In the genomic region with DNA sequence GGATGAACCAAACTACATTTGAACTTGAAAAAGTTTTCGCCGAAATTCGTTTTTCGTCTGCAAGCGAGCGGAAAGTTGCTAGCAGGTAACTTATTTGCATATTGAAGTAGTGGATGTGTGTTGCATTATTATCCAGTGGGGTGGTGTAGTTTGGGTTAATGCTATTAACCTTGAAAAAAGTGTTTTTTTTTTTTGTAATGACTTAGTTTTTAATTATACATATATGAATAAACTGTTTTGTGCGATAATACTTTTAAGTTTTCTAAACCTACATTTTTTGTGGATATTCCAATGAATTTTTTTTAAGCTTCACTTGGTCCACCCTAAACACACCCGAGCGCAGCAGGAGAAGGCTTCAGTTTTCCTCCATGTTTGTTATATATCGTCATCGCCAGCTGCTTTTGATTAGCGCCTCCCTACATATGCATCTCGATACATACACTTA, we compare ENCODE assay signal across 5 fruit fly cellular contexts.
TF ChIP-seq lines count a peak whose summit lies in the region.

No protein-coding gene starts in this region.

- no peak for TF ChIP-seq CTCF in whole organism, embryonic (GFP tag; optimal IDR thresholded peaks at IDR 0.05; lab: Kevin White, UChicago)

TF ChIP-seq in whole organism, adult, 20 proteins besides CTCF, POLR2A, EP300 and RAD21:
- peak; percentile 43 for TF ChIP-seq Hr96 (GFP tag; optimal IDR thresholded peaks at IDR 0.05; lab: Kevin White, UChicago)
- TF ChIP-seq toe (GFP tag; optimal IDR thresholded peaks at IDR 0.05; lab: Kevin White, UChicago) = no peak
- peak; percentile 24 for TF ChIP-seq CG12768 (GFP tag; optimal IDR thresholded peaks at IDR 0.05; lab: Kevin White, UChicago)
- TF ChIP-seq Crg-1 (GFP tag; optimal IDR thresholded peaks at IDR 0.05; lab: Kevin White, UChicago) = no peak
- peak; percentile 60 for TF ChIP-seq CG7101 (tag; optimal IDR thresholded peaks at IDR 0.05; lab: Kevin White, UChicago)
- no peak for TF ChIP-seq Clk (GFP tag; optimal IDR thresholded peaks at IDR 0.05; lab: Kevin White, UChicago)
- peak; percentile 83 for TF ChIP-seq bab1 (GFP tag; optimal IDR thresholded peaks at IDR 0.05; lab: Kevin White, UChicago)
- no peak for TF ChIP-seq cnc (optimal IDR thresholded peaks at IDR 0.05; lab: Kevin White, UChicago)
- TF ChIP-seq CG1620 (GFP tag; optimal IDR thresholded peaks at IDR 0.05; lab: Kevin White, UChicago) = peak; percentile 27
- TF ChIP-seq tj (GFP tag; optimal IDR thresholded peaks at IDR 0.05; lab: Kevin White, UChicago) = no peak
- TF ChIP-seq CG11617 (GFP tag; optimal IDR thresholded peaks at IDR 0.05; lab: Kevin White, UChicago) = peak; percentile 53
- peak; percentile 34 for TF ChIP-seq CG14711 (tag; optimal IDR thresholded peaks at IDR 0.05; lab: Kevin White, UChicago)
- TF ChIP-seq CG5204 (GFP tag; optimal IDR thresholded peaks at IDR 0.05; lab: Kevin White, UChicago) = peak; percentile 46
- no peak for TF ChIP-seq cic (GFP tag; optimal IDR thresholded peaks at IDR 0.05; lab: Kevin White, UChicago)
- TF ChIP-seq CG33017 (tag; optimal IDR thresholded peaks at IDR 0.05; lab: Kevin White, UChicago) = no peak
- no peak for TF ChIP-seq Mnt (GFP tag; optimal IDR thresholded peaks at IDR 0.05; lab: Kevin White, UChicago)
- peak; percentile 33 for TF ChIP-seq CG7045 (GFP tag; optimal IDR thresholded peaks at IDR 0.05; lab: Kevin White, UChicago)

TF ChIP-seq in whole organism, embryonic, 481 proteins besides CTCF, POLR2A, EP300 and RAD21 (continues in another document):
- no peak for TF ChIP-seq CG12942 (GFP tag; optimal IDR thresholded peaks at IDR 0.05; lab: Kevin White, UChicago)
- TF ChIP-seq onecut (GFP tag; IDR thresholded peaks at IDR 0.05; lab: Robert Waterston, UW) = 0 out of 2 replicates have a peak, but pooled peaks have one; percentile 14
- TF ChIP-seq az2 (GFP tag; optimal IDR thresholded peaks at IDR 0.05; lab: Kevin White, UChicago) = peak; percentile 39
- TF ChIP-seq CG1529 (GFP tag; optimal IDR thresholded peaks at IDR 0.05; lab: Kevin White, UChicago) = peak; percentile 44
- peak; percentile 37 for TF ChIP-seq CG15269 (tag; optimal IDR thresholded peaks at IDR 0.05; lab: Kevin White, UChicago)
- peak; percentile 53 for TF ChIP-seq lbe (GFP tag; optimal IDR thresholded peaks at IDR 0.05; lab: Kevin White, UChicago)
- no peak for TF ChIP-seq CG13894 (tag; optimal IDR thresholded peaks at IDR 0.05; lab: Kevin White, UChicago)
- TF ChIP-seq seq (GFP tag; IDR thresholded peaks at IDR 0.05; lab: Robert Waterston, UW) = no peak
- no peak for TF ChIP-seq hb (GFP tag; IDR thresholded peaks at IDR 0.05; lab: Robert Waterston, UW; ENCODE audit: partially characterized antibody)
- TF ChIP-seq cato (GFP tag; optimal IDR thresholded peaks at IDR 0.05; lab: Kevin White, UChicago; ENCODE audit: borderline replicate concordance) = peak; percentile 0
- no peak; the same call in 1 of the 2 replicates for TF ChIP-seq vvl (GFP tag; IDR thresholded peaks at IDR 0.05; lab: Robert Waterston, UW)
- peak; percentile 30 for TF ChIP-seq CG33557 (GFP tag; optimal IDR thresholded peaks at IDR 0.05; lab: Kevin White, UChicago)
- no peak for TF ChIP-seq hkb (optimal IDR thresholded peaks at IDR 0.05; lab: Kevin White, UChicago)
- peak; percentile 54 for TF ChIP-seq hkb (GFP tag; IDR thresholded peaks at IDR 0.05; lab: Robert Waterston, UW)
- TF ChIP-seq so (GFP tag; IDR thresholded peaks at IDR 0.05; lab: Robert Waterston, UW) = no peak
- TF ChIP-seq Dref (GFP tag; IDR thresholded peaks at IDR 0.05; lab: Robert Waterston, UW) = no peak
- TF ChIP-seq tll (GFP tag; optimal IDR thresholded peaks at IDR 0.05; lab: Kevin White, UChicago) = no peak

TF ChIP-seq in whole organism, prepupa, 60 proteins besides CTCF, POLR2A, EP300 and RAD21 (continues in another document):
- TF ChIP-seq CG8119 (GFP tag; IDR thresholded peaks at IDR 0.05; lab: Robert Waterston, UW) = peak; percentile 94
- peak; percentile 85 for TF ChIP-seq Ets21C (GFP tag; optimal IDR thresholded peaks at IDR 0.05; lab: Kevin White, UChicago)
- peak; percentile 93 for TF ChIP-seq acj6 (GFP tag; optimal IDR thresholded peaks at IDR 0.05; lab: Kevin White, UChicago)
- TF ChIP-seq CG6276 (GFP tag; optimal IDR thresholded peaks at IDR 0.05; lab: Kevin White, UChicago) = peak; percentile 89
- peak; percentile 57 for TF ChIP-seq CG11294 (GFP tag; IDR thresholded peaks at IDR 0.05; lab: Robert Waterston, UW)
- TF ChIP-seq vri (GFP tag; optimal IDR thresholded peaks at IDR 0.05; lab: Kevin White, UChicago) = peak; percentile 85
- TF ChIP-seq fd59A (GFP tag; optimal IDR thresholded peaks at IDR 0.05; lab: Kevin White, UChicago) = peak; percentile 80
- TF ChIP-seq lz (GFP tag; optimal IDR thresholded peaks at IDR 0.05; lab: Kevin White, UChicago) = peak; percentile 94
- peak; percentile 95 for TF ChIP-seq topi (GFP tag; optimal IDR thresholded peaks at IDR 0.05; lab: Kevin White, UChicago)
- TF ChIP-seq Lpt (GFP tag; optimal IDR thresholded peaks at IDR 0.05; lab: Kevin White, UChicago) = peak; percentile 90
- TF ChIP-seq CG34406 (GFP tag; optimal IDR thresholded peaks at IDR 0.05; lab: Kevin White, UChicago) = peak; percentile 92
- TF ChIP-seq net (GFP tag; optimal IDR thresholded peaks at IDR 0.05; lab: Kevin White, UChicago) = peak; percentile 91
- TF ChIP-seq Hr4 (GFP tag; optimal IDR thresholded peaks at IDR 0.05; lab: Kevin White, UChicago) = peak; percentile 91
- peak; percentile 92 for TF ChIP-seq Sox14 (GFP tag; optimal IDR thresholded peaks at IDR 0.05; lab: Kevin White, UChicago)
- peak; percentile 94 for TF ChIP-seq achi (GFP tag; optimal IDR thresholded peaks at IDR 0.05; lab: Kevin White, UChicago)
- TF ChIP-seq esn (GFP tag; optimal IDR thresholded peaks at IDR 0.05; lab: Kevin White, UChicago) = peak; percentile 97
- TF ChIP-seq dac (GFP tag; optimal IDR thresholded peaks at IDR 0.05; lab: Kevin White, UChicago) = peak; percentile 79
- peak; percentile 85 for TF ChIP-seq eg (GFP tag; IDR thresholded peaks at IDR 0.05; lab: Robert Waterston, UW)

TF ChIP-seq in whole organism, pupa, 21 proteins besides CTCF, POLR2A, EP300 and RAD21 (continues in another document):
- TF ChIP-seq D1 (tag; optimal IDR thresholded peaks at IDR 0.05; lab: Kevin White, UChicago) (peak; percentile 57), CG13204 (GFP tag; optimal IDR thresholded peaks at IDR 0.05; lab: Kevin White, UChicago) (peak; percentile 68), CG17806 (tag; optimal IDR thresholded peaks at IDR 0.05; lab: Kevin White, UChicago) (peak; percentile 81), fd96Ca (GFP tag; IDR thresholded peaks at IDR 0.05; lab: Robert Waterston, UW) (peak; percentile 88), CG15710 (tag; optimal IDR thresholded peaks at IDR 0.05; lab: Kevin White, UChicago) (peak; percentile 74), rn (GFP tag; IDR thresholded peaks at IDR 0.05; lab: Robert Waterston, UW) (peak; percentile 68), CG8159 (tag; optimal IDR thresholded peaks at IDR 0.05; lab: Kevin White, UChicago) (peak; percentile 100), CG10348 (GFP tag; IDR thresholded peaks at IDR 0.05; lab: Robert Waterston, UW) (0 out of 2 replicates have a peak, but pooled peaks have one; percentile 15), Pif1B (GFP tag; optimal IDR thresholded peaks at IDR 0.05; lab: Kevin White, UChicago) (peak; percentile 95), EcR (GFP tag; optimal IDR thresholded peaks at IDR 0.05; lab: Kevin White, UChicago) (no peak), Ets98B (GFP tag; IDR thresholded peaks at IDR 0.05; lab: Robert Waterston, UW) (peak; percentile 73), CG14655 (GFP tag; optimal IDR thresholded peaks at IDR 0.05; lab: Kevin White, UChicago) (peak; percentile 93), Pif1A (GFP tag; optimal IDR thresholded peaks at IDR 0.05; lab: Kevin White, UChicago) (peak; percentile 92), CG8301 (tag; optimal IDR thresholded peaks at IDR 0.05; lab: Kevin White, UChicago) (peak; percentile 92), CG4496 (GFP tag; IDR thresholded peaks at IDR 0.05; lab: Robert Waterston, UW) (peak; percentile 84), Snoo (tag; optimal IDR thresholded peaks at IDR 0.05; lab: Kevin White, UChicago) (peak; percentile 88), gl (tag; optimal IDR thresholded peaks at IDR 0.05; lab: Kevin White, UChicago) (peak; percentile 69), CG12605 (GFP tag; IDR thresholded peaks at IDR 0.05; lab: Robert Waterston, UW) (peak; percentile 46; the same call in 1 of the 2 replicates), CG34367 (tag; optimal IDR thresholded peaks at IDR 0.05; lab: Kevin White, UChicago) (peak; percentile 71)

TF ChIP-seq in whole organism, wandering third instar larva, 38 proteins besides CTCF, POLR2A, EP300 and RAD21 (continues in another document):
- no peak for TF ChIP-seq N (GFP tag; optimal IDR thresholded peaks at IDR 0.05; lab: Kevin White, UChicago)
- TF ChIP-seq Rel (GFP tag; optimal IDR thresholded peaks at IDR 0.05; lab: Kevin White, UChicago) = peak; percentile 48
- peak; percentile 40 for TF ChIP-seq Rel (tag; optimal IDR thresholded peaks at IDR 0.05; lab: Kevin White, UChicago)
- TF ChIP-seq fru (GFP tag; optimal IDR thresholded peaks at IDR 0.05; lab: Kevin White, UChicago) = peak; percentile 87
- TF ChIP-seq Hnf4 (GFP tag; optimal IDR thresholded peaks at IDR 0.05; lab: Kevin White, UChicago) = peak; percentile 70
- no peak for TF ChIP-seq brk (GFP tag; optimal IDR thresholded peaks at IDR 0.05; lab: Kevin White, UChicago)
- peak; percentile 82 for TF ChIP-seq ey (GFP tag; optimal IDR thresholded peaks at IDR 0.05; lab: Kevin White, UChicago)
- peak; percentile 85 for TF ChIP-seq OdsH (GFP tag; optimal IDR thresholded peaks at IDR 0.05; lab: Kevin White, UChicago)
- TF ChIP-seq h (GFP tag; optimal IDR thresholded peaks at IDR 0.05; lab: Kevin White, UChicago) = peak; percentile 89
- peak; percentile 85 for TF ChIP-seq rgr (GFP tag; optimal IDR thresholded peaks at IDR 0.05; lab: Kevin White, UChicago)
- no peak for TF ChIP-seq jim (GFP tag; optimal IDR thresholded peaks at IDR 0.05; lab: Kevin White, UChicago)
- no peak for TF ChIP-seq Dfd (GFP tag; optimal IDR thresholded peaks at IDR 0.05; lab: Kevin White, UChicago)
- TF ChIP-seq foxo (GFP tag; optimal IDR thresholded peaks at IDR 0.05; lab: Kevin White, UChicago) = peak in 1 of 2 experiments; percentile 91
- no peak for TF ChIP-seq Abd-B (GFP tag; optimal IDR thresholded peaks at IDR 0.05; lab: Kevin White, UChicago)
- TF ChIP-seq Dif (GFP tag; optimal IDR thresholded peaks at IDR 0.05; lab: Kevin White, UChicago; ENCODE audit: partially characterized antibody) = no peak
- TF ChIP-seq lola (GFP tag; optimal IDR thresholded peaks at IDR 0.05; lab: Kevin White, UChicago) = no peak
- peak; percentile 81 for TF ChIP-seq psq (GFP tag; optimal IDR thresholded peaks at IDR 0.05; lab: Kevin White, UChicago)
- TF ChIP-seq tai (GFP tag; optimal IDR thresholded peaks at IDR 0.05; lab: Kevin White, UChicago) = peak; percentile 10
- no peak for TF ChIP-seq usp (GFP tag; optimal IDR thresholded peaks at IDR 0.05; lab: Kevin White, UChicago)
- peak; percentile 75 for TF ChIP-seq woc (GFP tag; optimal IDR thresholded peaks at IDR 0.05; lab: Kevin White, UChicago)
- no peak for TF ChIP-seq Hr78 (GFP tag; optimal IDR thresholded peaks at IDR 0.05; lab: Kevin White, UChicago)
- TF ChIP-seq Jra (GFP tag; optimal IDR thresholded peaks at IDR 0.05; lab: Kevin White, UChicago) = peak; percentile 29
- TF ChIP-seq CG32264 (GFP tag; optimal IDR thresholded peaks at IDR 0.05; lab: Kevin White, UChicago) = peak; percentile 53
